Worm (Caenorhabditis elegans): ENCODE measurements around the gene cyn-10.
"Not testable (repeated sequence)": the region's sequence is repeated elsewhere in the genome, so short reads cannot be mapped to it uniquely, and the experiment has no call there.

cyn-10 gene

DNA sequence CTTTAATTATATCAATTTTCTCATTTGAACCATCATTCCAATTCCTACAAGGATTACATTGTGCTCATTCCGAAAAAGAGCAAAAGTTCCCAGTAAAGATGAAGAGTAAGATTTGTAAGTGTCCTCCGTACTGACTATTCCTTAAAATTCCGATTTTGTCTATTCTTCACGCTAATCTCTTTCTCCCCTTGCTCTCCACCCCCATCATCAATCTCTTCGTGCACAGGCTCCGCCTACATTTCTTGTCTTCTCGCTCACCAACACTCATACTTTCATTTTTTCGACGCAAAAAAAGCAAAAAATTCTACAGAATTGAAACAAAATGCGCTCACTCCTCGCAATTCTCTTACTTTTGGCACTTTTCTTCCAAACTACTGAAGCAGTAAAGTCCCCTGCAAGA, 2.7 kb upstream of the cyn-10 start, which contains the start of gene B0252.8:
B0252.8 (plus strand) TSS at position 292 of the 400 bp plus-strand sequence.
- TF ChIP-seq unc-130 (GFP tag; optimal IDR thresholded peaks at IDR 0.05) (no peak), gei-8 (GFP tag; optimal IDR thresholded peaks at IDR 0.05) (no peak), zfp-2 (tag; optimal IDR thresholded peaks at IDR 0.05) (no peak), nhr-10 (tag; optimal IDR thresholded peaks at IDR 0.05) (no peak), mxl-3 (GFP tag; optimal IDR thresholded peaks at IDR 0.05) (no peak), daf-8 (GFP tag; IDR thresholded peaks at IDR 0.05) (no peak), mep-1 (tag; optimal IDR thresholded peaks at IDR 0.05) (no peak), ceh-44 (GFP tag; IDR thresholded peaks at IDR 0.05) (no peak)

- no peak for TF ChIP-seq Y105C5A.15 (GFP tag; IDR thresholded peaks at IDR 0.05)
- TF ChIP-seq skn-1 (tag; optimal IDR thresholded peaks at IDR 0.05): no peak
- peak; percentile 49 for TF ChIP-seq hlh-30 (tag; optimal IDR thresholded peaks at IDR 0.05; ENCODE audit: insufficient read depth)
- TF ChIP-seq lsy-2 (tag; optimal IDR thresholded peaks at IDR 0.05): peak in 1 of 2 experiments; percentile 21
- no peak for TF ChIP-seq snpc-4 (tag; optimal IDR thresholded peaks at IDR 0.05)
- TF ChIP-seq F49E8.2 (tag; optimal IDR thresholded peaks at IDR 0.05; ENCODE audit: borderline replicate concordance): no peak
- peak; percentile 63 for TF ChIP-seq php-3 (GFP tag; IDR thresholded peaks at IDR 0.05)
- no peak for TF ChIP-seq spr-3 (GFP tag; optimal IDR thresholded peaks at IDR 0.05)
- TF ChIP-seq nhr-48 (tag; optimal IDR thresholded peaks at IDR 0.05): no peak
- no peak for TF ChIP-seq unc-130 (GFP tag; optimal IDR thresholded peaks at IDR 0.05)
- TF ChIP-seq zag-1 (tag; optimal IDR thresholded peaks at IDR 0.05): no peak
- no peak for TF ChIP-seq nhr-25 (tag; optimal IDR thresholded peaks at IDR 0.05; ENCODE audit: borderline replicate concordance, insufficient read depth)
- no peak for TF ChIP-seq saeg-2 (GFP tag; IDR thresholded peaks at IDR 0.05)
- peak; percentile 34 for TF ChIP-seq hlh-11 (tag; optimal IDR thresholded peaks at IDR 0.05)
- TF ChIP-seq unc-62 (GFP tag; optimal IDR thresholded peaks at IDR 0.05 in 1 of 2): no peak
- TF ChIP-seq unc-62 (tag; optimal IDR thresholded peaks at IDR 0.05): no peak
- no peak for TF ChIP-seq madf-5 (GFP tag; IDR thresholded peaks at IDR 0.05)
- no peak for TF ChIP-seq D1046.2 (GFP tag; IDR thresholded peaks at IDR 0.05)
- TF ChIP-seq dve-1 (tag; optimal IDR thresholded peaks at IDR 0.05; ENCODE audit: insufficient read depth): peak; percentile 36
- TF ChIP-seq ZK546.5 (tag; optimal IDR thresholded peaks at IDR 0.05): no peak
- no peak for TF ChIP-seq Y75B8A.6 (GFP tag; IDR thresholded peaks at IDR 0.05)
- TF ChIP-seq rbr-2 (tag; optimal IDR thresholded peaks at IDR 0.05): no peak
- TF ChIP-seq lim-7 (GFP tag; IDR thresholded peaks at IDR 0.05): no peak
These were observed 3.5 kb downstream of the cyn-10 start, which contains the start of gene asm-1 for ce11 chrII:6909568-6910122. Gene asm-1 (plus strand): TSS chrII:6910072.

DNA sequence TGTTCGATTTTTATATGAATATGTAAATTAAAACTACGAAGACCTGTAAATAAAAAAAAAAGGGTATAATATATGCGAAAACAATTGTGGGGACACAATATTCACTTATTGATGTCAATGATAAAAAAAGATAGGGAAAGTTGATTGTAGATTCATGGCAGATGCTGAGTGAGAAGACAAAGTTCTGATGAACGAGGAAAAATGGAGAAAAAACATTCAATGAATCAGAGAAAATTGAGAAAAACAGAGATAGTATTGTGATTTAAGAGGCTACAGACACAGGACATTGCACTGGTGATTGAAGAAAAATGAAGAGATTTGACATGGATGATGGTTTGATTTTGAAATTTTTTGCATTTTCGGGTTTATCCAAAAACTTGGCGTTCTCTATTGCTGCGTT, 4.5 kb downstream of the cyn-10 start:
- TF ChIP-seq F44E2.7 (GFP tag; IDR thresholded peaks at IDR 0.05): no peak
- no peak for TF ChIP-seq daf-16 (GFP tag; optimal IDR thresholded peaks at IDR 0.05)
- peak; percentile 7 for TF ChIP-seq daf-16 (tag; optimal IDR thresholded peaks at IDR 0.05)
- no peak for TF ChIP-seq nhr-41 (GFP tag; IDR thresholded peaks at IDR 0.05)
- TF ChIP-seq unc-62 (GFP tag; optimal IDR thresholded peaks at IDR 0.05 in 1 of 2): peak in 1 of 2 experiments; percentile 89
- no peak for TF ChIP-seq unc-62 (tag; optimal IDR thresholded peaks at IDR 0.05)
- TF ChIP-seq hlh-11 (tag; optimal IDR thresholded peaks at IDR 0.05): peak; percentile 29
- TF ChIP-seq dve-1 (tag; optimal IDR thresholded peaks at IDR 0.05; ENCODE audit: insufficient read depth): no peak
- TF ChIP-seq mdl-1 (tag; optimal IDR thresholded peaks at IDR 0.05): peak in 1 of 2 experiments; percentile 9
- TF ChIP-seq nhr-28 (tag; optimal IDR thresholded peaks at IDR 0.05): peak; percentile 38

DNA sequence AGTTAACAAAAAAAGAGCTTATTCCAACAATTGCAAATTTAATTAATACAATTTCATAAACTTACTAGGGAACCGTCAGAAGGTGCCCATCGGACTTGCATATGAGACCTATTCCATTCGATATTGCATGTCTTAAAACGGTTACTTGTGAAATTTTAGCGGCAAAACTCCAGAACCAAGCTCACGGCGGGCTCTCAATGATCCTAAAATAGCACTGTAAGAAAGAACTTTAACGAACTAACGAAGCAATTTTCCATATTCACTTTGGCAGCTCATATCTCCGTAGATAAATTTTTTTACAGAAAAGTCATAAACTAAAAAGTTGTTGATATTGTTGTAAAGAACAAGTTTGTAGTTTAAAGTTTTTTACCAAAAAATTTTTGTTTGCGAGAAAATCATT, 5.5 kb downstream of the cyn-10 start, which contains the start of gene B0252.3:
B0252.3 (minus strand) TSS at position 101 of the 400 bp plus-strand sequence.
- peak in 1 of 2 experiments; percentile 75 for TF ChIP-seq unc-62 (GFP tag; optimal IDR thresholded peaks at IDR 0.05 in 1 of 2)
- TF ChIP-seq unc-62 (tag; optimal IDR thresholded peaks at IDR 0.05): not testable (repeated sequence)
